Worm (Caenorhabditis elegans) whole organism, early embryonic: Measurements from ENCODE around the gene ZC168.2.

Source experiments
- B0310.2 ChIP-seq: sonication (generic microtip); optimal IDR thresholded peaks from 2 replicates; lab custom pipeline; 2016; ENCODE audit warnings: mild to moderate bottlenecking, missing genetic modification characterization, missing compliant biosample characterization
- ama-1 ChIP-seq: fragments of 150-350 bp; optimal IDR thresholded peaks from 2 replicates; lab custom pipeline; 2014
- ceh-13 ChIP-seq: fragments of 200-800 bp; sonication (Bioruptor generic); optimal IDR thresholded peaks from 2 replicates; lab custom pipeline; 2018; ENCODE audit warnings: mild to moderate bottlenecking, missing genetic modification characterization, missing compliant biosample characterization
- hmg-4 ChIP-seq: fragments of 200-800 bp; sonication (Bioruptor generic); optimal IDR thresholded peaks from 2 replicates; lab custom pipeline; 2018; ENCODE audit warnings: mild to moderate bottlenecking, missing genetic modification characterization, missing compliant biosample characterization
- scrt-1 ChIP-seq: fragments of 200-800 bp; sonication (Bioruptor generic); IDR thresholded peaks from 2 replicates; pipeline ENCODE4 v1.3.6; 2022; ENCODE audit warnings: missing genetic modification characterization, missing compliant biosample characterization
- tbx-11 ChIP-seq: fragments of 200-800 bp; sonication (Bioruptor generic); IDR thresholded peaks from 2 replicates; pipeline ENCODE4 v1.3.6; 2022; ENCODE audit warnings: missing genetic modification characterization, missing compliant biosample characterization
- tbx-37 ChIP-seq: fragments of 200-800 bp; sonication (Bioruptor generic); conservative IDR thresholded peaks from 2 replicates; pipeline ENCODE4 v1.3.6; 2022; ENCODE audit warnings: missing genetic modification reagents, missing genetic modification characterization, missing compliant biosample characterization
- tra-4 ChIP-seq: sonication (generic microtip); optimal IDR thresholded peaks from 2 replicates; lab custom pipeline; 2017; ENCODE audit warnings: missing genetic modification characterization, missing compliant biosample characterization

DNA sequence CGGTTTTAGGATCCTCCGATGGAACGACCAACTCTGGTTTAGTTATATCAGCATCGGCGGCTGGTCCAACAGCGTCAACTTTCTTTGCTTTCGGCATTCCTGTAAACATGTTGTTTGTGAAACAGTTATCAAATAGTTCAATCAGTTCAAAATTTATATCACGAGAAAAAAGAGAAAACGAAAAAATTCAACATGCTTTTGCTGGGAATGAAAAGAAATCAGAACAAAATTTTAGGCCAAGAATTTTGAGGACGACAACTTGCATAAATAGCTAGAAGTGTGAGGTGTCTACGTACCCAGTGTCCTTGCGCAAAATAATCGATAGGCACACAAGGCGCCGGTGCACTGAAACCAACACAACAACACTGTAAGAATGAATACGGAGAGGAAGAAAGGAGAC is 47.5 kb upstream of the ZC168.2 start, which contains the start of gene K08C7.4:
- TF ChIP-seq ceh-13 (GFP tag; lab: Kevin White, UChicago) (no peak), tbx-37 (GFP tag; lab: Robert Waterston, UW) (no peak), tbx-11 (GFP tag; lab: Robert Waterston, UW) (no peak), ama-1 (lab: Kevin White, UChicago) (no peak), tra-4 (tag; lab: Kevin White, UChicago) (no peak), hmg-4 (GFP tag; lab: Kevin White, UChicago) (no peak), B0310.2 (tag; lab: Kevin White, UChicago) (no peak), scrt-1 (GFP tag; lab: Robert Waterston, UW) (no peak)
